Fruit fly (Drosophila melanogaster): ENCODE data around the gene CG14556.

CG14556 gene

dm6 chr3R:26121108-26121507, 5.4 kb upstream of the CG14556 start (continued):
- no peak for TF ChIP-seq CG12299 (tag; optimal IDR thresholded peaks at IDR 0.05)
- TF ChIP-seq pb (GFP tag; optimal IDR thresholded peaks at IDR 0.05) = no peak
- no peak for TF ChIP-seq CG33557 (GFP tag; optimal IDR thresholded peaks at IDR 0.05)
- TF ChIP-seq gcm2 (GFP tag; optimal IDR thresholded peaks at IDR 0.05) = no peak
- peak; percentile 53 for TF ChIP-seq PHDP (tag; optimal IDR thresholded peaks at IDR 0.05)
- no peak for TF ChIP-seq GATAe (GFP tag; conservative IDR thresholded peaks at IDR 0.05)
- TF ChIP-seq CG13624 (GFP tag; optimal IDR thresholded peaks at IDR 0.05) = peak; percentile 15
- peak; percentile 4 for TF ChIP-seq Hmx (GFP tag; optimal IDR thresholded peaks at IDR 0.05)
- TF ChIP-seq grau (tag; optimal IDR thresholded peaks at IDR 0.05) = peak; percentile 54
- TF ChIP-seq CG2120 (GFP tag; optimal IDR thresholded peaks at IDR 0.05) = peak; percentile 85
- TF ChIP-seq kay (GFP tag; optimal IDR thresholded peaks at IDR 0.05) = peak; percentile 9
- peak; percentile 45 for TF ChIP-seq CG15011 (GFP tag; optimal IDR thresholded peaks at IDR 0.05)
- TF ChIP-seq vvl (GFP tag; IDR thresholded peaks at IDR 0.05) = 0 out of 2 replicates have a peak, but pooled peaks have one; percentile 16
- no peak for TF ChIP-seq psq (GFP tag; optimal IDR thresholded peaks at IDR 0.05)
- no peak for TF ChIP-seq mld (GFP tag; IDR thresholded peaks at IDR 0.05; ENCODE audit: partially characterized antibody)
- TF ChIP-seq Fer2 (tag; optimal IDR thresholded peaks at IDR 0.05) = no peak
- peak; percentile 37; the same call in 1 of the 2 replicates for TF ChIP-seq CG14014 (GFP tag; IDR thresholded peaks at IDR 0.05)
- TF ChIP-seq Myb (GFP tag; optimal IDR thresholded peaks at IDR 0.05) = peak; percentile 10
- TF ChIP-seq dm (GFP tag; optimal IDR thresholded peaks at IDR 0.05) = peak; percentile 21
- peak; percentile 84 for TF ChIP-seq sens (GFP tag)
- TF ChIP-seq CG12071 (GFP tag; optimal IDR thresholded peaks at IDR 0.05) = no peak
- peak; percentile 82; the same call in 2 of the 3 replicates for TF ChIP-seq dysf (GFP tag; IDR thresholded peaks at IDR 0.05)
- TF ChIP-seq CG1233 (GFP tag; optimal IDR thresholded peaks at IDR 0.05) = peak; percentile 34
- peak; percentile 53 for TF ChIP-seq bcd (GFP tag; optimal IDR thresholded peaks at IDR 0.05)
- TF ChIP-seq mam (GFP tag; optimal IDR thresholded peaks at IDR 0.05) = peak; percentile 38
- peak; percentile 30 for TF ChIP-seq scrt (GFP tag; optimal IDR thresholded peaks at IDR 0.05)
- peak; percentile 55 for TF ChIP-seq CG15514 (GFP tag; optimal IDR thresholded peaks at IDR 0.05)
- peak; percentile 5 for TF ChIP-seq dmrt99B (tag; optimal IDR thresholded peaks at IDR 0.05)
- TF ChIP-seq lab (GFP tag; optimal IDR thresholded peaks at IDR 0.05) = peak; percentile 73
- TF ChIP-seq org-1 (GFP tag; optimal IDR thresholded peaks at IDR 0.05) = peak; percentile 17
- TF ChIP-seq CG13894 (tag; optimal IDR thresholded peaks at IDR 0.05) = peak; percentile 47
- TF ChIP-seq CHES-1-like (GFP tag; optimal IDR thresholded peaks at IDR 0.05) = no peak
- no peak for TF ChIP-seq ato (GFP tag; IDR thresholded peaks at IDR 0.05; ENCODE audit: partially characterized antibody)
- TF ChIP-seq Taf1 (GFP tag; IDR thresholded peaks at IDR 0.05) = 0 out of 2 replicates have a peak, but pooled peaks have one; percentile 21
- peak; percentile 29 for TF ChIP-seq CG7786 (GFP tag; optimal IDR thresholded peaks at IDR 0.05)
- TF ChIP-seq CG12155 (GFP tag; optimal IDR thresholded peaks at IDR 0.05) = peak; percentile 36
- TF ChIP-seq CG9215 (GFP tag; IDR thresholded peaks at IDR 0.05) = peak; percentile 30
- TF ChIP-seq CG11696 (GFP tag; IDR thresholded peaks at IDR 0.05) = no peak
- peak; percentile 78 for TF ChIP-seq Hmr (GFP tag; optimal IDR thresholded peaks at IDR 0.05)
- peak; percentile 17 for TF ChIP-seq Hr3 (GFP tag; optimal IDR thresholded peaks at IDR 0.05)
- peak; percentile 17; the same call in 1 of the 2 replicates for TF ChIP-seq E2f2 (GFP tag; IDR thresholded peaks at IDR 0.05)
- TF ChIP-seq Tbp (GFP tag; optimal IDR thresholded peaks at IDR 0.05) = no peak
- TF ChIP-seq sob (GFP tag; IDR thresholded peaks at IDR 0.05) = peak; percentile 47; the same call in 1 of the 2 replicates
- no peak for TF ChIP-seq MESR4 (GFP tag; optimal IDR thresholded peaks at IDR 0.05)
- peak; percentile 67 for TF ChIP-seq Atf6 (GFP tag; IDR thresholded peaks at IDR 0.05)
- TF ChIP-seq CG32772 (GFP tag; IDR thresholded peaks at IDR 0.05) = no peak
- TF ChIP-seq Dip3 (GFP tag; optimal IDR thresholded peaks at IDR 0.05) = peak; percentile 66
- TF ChIP-seq CG43689 (GFP tag; IDR thresholded peaks at IDR 0.05) = no peak
- TF ChIP-seq CG1792 (GFP tag; optimal IDR thresholded peaks at IDR 0.05) = no peak
- peak in 1 of 2 experiments; percentile 37 for TF ChIP-seq Hr51 (GFP tag; optimal IDR thresholded peaks at IDR 0.05)
- TF ChIP-seq esg (GFP tag; conservative IDR thresholded peaks at IDR 0.05) = 0 out of 2 replicates have a peak, but pooled peaks have one; percentile 16

Measured in whole organism, embryonic.